Fruit fly (Drosophila melanogaster): ENCODE data around the gene CG31041.

dm6 chr3R:29590806-29591205 lies at the start of gene CG31041:
- TF ChIP-seq Crg-1 (GFP tag; optimal IDR thresholded peaks at IDR 0.05) (no peak), Hr96 (GFP tag; optimal IDR thresholded peaks at IDR 0.05) (no peak), CG12768 (GFP tag; optimal IDR thresholded peaks at IDR 0.05) (no peak), CG14711 (tag; optimal IDR thresholded peaks at IDR 0.05) (no peak), CG7101 (tag; optimal IDR thresholded peaks at IDR 0.05) (no peak), kay (GFP tag; ENCODE audit: borderline replicate concordance) (no peak), tj (GFP tag; optimal IDR thresholded peaks at IDR 0.05) (no peak), toe (GFP tag; optimal IDR thresholded peaks at IDR 0.05) (no peak), pad (GFP tag; optimal IDR thresholded peaks at IDR 0.05) (no peak), Mnt (GFP tag; optimal IDR thresholded peaks at IDR 0.05) (no peak), cnc (optimal IDR thresholded peaks at IDR 0.05) (no peak), cic (GFP tag; optimal IDR thresholded peaks at IDR 0.05) (no peak), CG11617 (GFP tag; optimal IDR thresholded peaks at IDR 0.05) (no peak)

All from whole organism, adult.